Worm (Caenorhabditis elegans) whole organism, L3 larva: ENCODE data around the gene R09E10.13.

ENCODE experiments used
- lin-39 ChIP-seq: fragments of 150-350 bp; optimal IDR thresholded peaks from 2 replicates; lab custom pipeline; 2018; ENCODE audit warnings: missing biosample characterization, missing genetic modification reagents, missing genetic modification characterization
- nhr-28 ChIP-seq: fragments of 150-350 bp; optimal IDR thresholded peaks from 2 replicates; lab custom pipeline; 2014; ENCODE audit warnings: missing biosample characterization, missing genetic modification characterization

- TF ChIP-seq lin-39 (tag; lab: Kevin White, UChicago) (no peak), nhr-28 (tag; lab: Kevin White, UChicago) (no peak)
These were observed 9.4 kb upstream of the R09E10.13 start for ce11 chrIV:10304383-10304782.
